Fruit fly (Drosophila melanogaster) S2 (cell line): ENCODE measurements around the gene CG4213.

Experiments
- CG8478 ChIP-seq: fragments of >200 bp; optimal IDR thresholded peaks from 2 replicates; lab custom pipeline; 2018
- CTCF ChIP-seq, 2 experiments: fragments of >200 bp; optimal IDR thresholded peaks; 2 replicates each; lab custom pipeline; 2018

Gene CG4213

dm6 chr2L:402098-402497 lies at the start of gene CG4213:
Gene CG4213 (minus strand): TSS chr2L:402198.
- no peak for TF ChIP-seq CTCF (optimal IDR thresholded peaks at IDR 0.05; lab: Kevin White, UChicago)
- TF ChIP-seq CG8478 (lab: Kevin White, UChicago) = no peak

dm6 chr2L:447124-447523 lies 45.1 kb upstream of the CG4213 start:
- TF ChIP-seq CG8478 (lab: Kevin White, UChicago) = no peak
- TF ChIP-seq CTCF (optimal IDR thresholded peaks at IDR 0.05; lab: Kevin White, UChicago) = no peak

- TF ChIP-seq CTCF (optimal IDR thresholded peaks at IDR 0.05; lab: Kevin White, UChicago) = no peak
- TF ChIP-seq CG8478 (lab: Kevin White, UChicago) = no peak
These were observed 40.1 kb upstream of the CG4213 start for dm6 chr2L:441927-442691.

- TF ChIP-seq CTCF (optimal IDR thresholded peaks at IDR 0.05; lab: Kevin White, UChicago) (no peak), CG8478 (lab: Kevin White, UChicago) (no peak)
These were observed 39.4 kb upstream of the CG4213 start for dm6 chr2L:441455-441730.

- TF ChIP-seq CG8478 (lab: Kevin White, UChicago) (no peak), CTCF (optimal IDR thresholded peaks at IDR 0.05; lab: Kevin White, UChicago) (no peak)
These were observed 38.8 kb upstream of the CG4213 start for dm6 chr2L:440638-441454.

dm6 chr2L:439339-439738 lies 37.3 kb upstream of the CG4213 start:
- TF ChIP-seq CTCF (optimal IDR thresholded peaks at IDR 0.05; lab: Kevin White, UChicago) = no peak

- TF ChIP-seq CTCF (optimal IDR thresholded peaks at IDR 0.05; lab: Kevin White, UChicago) (no peak), CG8478 (lab: Kevin White, UChicago) (no peak)
These were observed 35.5 kb upstream of the CG4213 start for dm6 chr2L:437498-437897.

- TF ChIP-seq CTCF (optimal IDR thresholded peaks at IDR 0.05; lab: Kevin White, UChicago) (no peak), CG8478 (lab: Kevin White, UChicago) (no peak)
These were observed 33.4 kb upstream of the CG4213 start for dm6 chr2L:435311-435806.

- no peak for TF ChIP-seq CTCF (optimal IDR thresholded peaks at IDR 0.05; lab: Kevin White, UChicago)
These were observed 32.4 kb upstream of the CG4213 start for dm6 chr2L:434439-434838.

dm6 chr2L:432119-432518 lies 30.1 kb upstream of the CG4213 start:
- no peak for TF ChIP-seq CG8478 (lab: Kevin White, UChicago)
- TF ChIP-seq CTCF (optimal IDR thresholded peaks at IDR 0.05; lab: Kevin White, UChicago) = no peak

dm6 chr2L:431629-431984 lies 29.6 kb upstream of the CG4213 start:
- no peak for TF ChIP-seq CTCF (optimal IDR thresholded peaks at IDR 0.05; lab: Kevin White, UChicago)
- no peak for TF ChIP-seq CG8478 (lab: Kevin White, UChicago)

dm6 chr2L:430820-431628 lies 29.0 kb upstream of the CG4213 start, which contains the start of gene ex:
Gene ex (plus strand): TSS chr2L:431227.
- TF ChIP-seq CTCF (optimal IDR thresholded peaks at IDR 0.05; lab: Kevin White, UChicago) = peak in 1 of 2 experiments; percentile 24
- TF ChIP-seq CG8478 (lab: Kevin White, UChicago) = no peak

- TF ChIP-seq CTCF (optimal IDR thresholded peaks at IDR 0.05; lab: Kevin White, UChicago) (no peak), CG8478 (lab: Kevin White, UChicago) (no peak)
These were observed 27.9 kb upstream of the CG4213 start for dm6 chr2L:429680-430484.

- no peak for TF ChIP-seq CG8478 (lab: Kevin White, UChicago)
- TF ChIP-seq CTCF (optimal IDR thresholded peaks at IDR 0.05; lab: Kevin White, UChicago) = no peak
These were observed 26.5 kb upstream of the CG4213 start for dm6 chr2L:428380-428989.
